Fruit fly (Drosophila melanogaster) Kc167 (cell line): ENCODE measurements around the gene dmt.

ENCODE experiments used
- Myc ChIP-seq: fragments of >200 bp; optimal IDR thresholded peaks from 2 replicates; lab custom pipeline; 2017; ENCODE audit warnings: missing external identifiers
- Sin3A ChIP-seq: fragments of >200 bp; optimal IDR thresholded peaks from 2 replicates; lab custom pipeline; 2018; ENCODE audit warnings: missing external identifiers
- h ChIP-seq: fragments of >200 bp; optimal IDR thresholded peaks from 3 replicates; lab custom pipeline; 2018; ENCODE audit warnings: missing external identifiers
- insv ChIP-seq: fragments of >200 bp; optimal IDR thresholded peaks from 3 replicates; lab custom pipeline; 2018; ENCODE audit warnings: missing external identifiers
- psq ChIP-seq: fragments of >200 bp; optimal IDR thresholded peaks from 2 replicates; lab custom pipeline; 2017; ENCODE audit warnings: missing external identifiers
- ttk ChIP-seq: sonication (Bioruptor generic); optimal IDR thresholded peaks from 2 replicates; lab custom pipeline; 2017; ENCODE audit warnings: missing external identifiers

The dmt gene

dm6 chr3R:9694999-9695398 lies 15.9 kb upstream of the dmt start:
- TF ChIP-seq insv (lab: Kevin White, UChicago): no peak
- TF ChIP-seq ttk (lab: Kevin White, UChicago): no peak
- TF ChIP-seq Sin3A (lab: Kevin White, UChicago): no peak
- TF ChIP-seq h (lab: Kevin White, UChicago): no peak
- TF ChIP-seq Myc (lab: Kevin White, UChicago): no peak
- no peak for TF ChIP-seq psq (lab: Kevin White, UChicago)

dm6 chr3R:9700513-9700912 lies 10.4 kb upstream of the dmt start:
- no peak for TF ChIP-seq Myc (lab: Kevin White, UChicago)
- TF ChIP-seq Sin3A (lab: Kevin White, UChicago): no peak

DNA sequence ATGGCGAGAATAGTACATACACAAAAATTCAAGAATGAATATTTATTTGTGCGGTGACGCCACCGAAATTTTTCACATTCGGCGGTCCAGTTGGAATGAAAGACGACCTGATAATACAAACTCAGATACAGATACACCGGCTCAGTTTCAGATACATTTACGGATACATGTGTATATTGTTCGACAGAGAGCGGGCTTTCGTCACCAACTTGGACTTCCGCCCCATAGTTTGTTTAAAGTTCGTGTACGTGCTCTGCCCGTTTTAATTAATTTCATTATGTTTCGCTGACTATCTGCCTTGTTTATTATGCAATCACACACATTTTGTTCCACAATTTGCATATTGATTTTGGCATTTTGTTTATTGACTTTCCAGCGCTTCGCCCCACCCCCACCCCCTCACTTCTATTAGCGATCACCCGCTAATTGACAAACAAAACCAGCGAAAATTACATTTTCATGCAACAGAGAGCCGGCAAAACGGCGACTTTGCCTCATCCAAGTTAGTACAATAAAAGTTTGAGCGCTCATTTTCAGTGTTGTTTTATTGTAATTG lies 9.7 kb upstream of the dmt start:
- TF ChIP-seq ttk (lab: Kevin White, UChicago) (no peak), insv (lab: Kevin White, UChicago) (no peak), Sin3A (lab: Kevin White, UChicago) (no peak), psq (lab: Kevin White, UChicago) (no peak), Myc (lab: Kevin White, UChicago) (no peak), h (lab: Kevin White, UChicago) (no peak)

DNA sequence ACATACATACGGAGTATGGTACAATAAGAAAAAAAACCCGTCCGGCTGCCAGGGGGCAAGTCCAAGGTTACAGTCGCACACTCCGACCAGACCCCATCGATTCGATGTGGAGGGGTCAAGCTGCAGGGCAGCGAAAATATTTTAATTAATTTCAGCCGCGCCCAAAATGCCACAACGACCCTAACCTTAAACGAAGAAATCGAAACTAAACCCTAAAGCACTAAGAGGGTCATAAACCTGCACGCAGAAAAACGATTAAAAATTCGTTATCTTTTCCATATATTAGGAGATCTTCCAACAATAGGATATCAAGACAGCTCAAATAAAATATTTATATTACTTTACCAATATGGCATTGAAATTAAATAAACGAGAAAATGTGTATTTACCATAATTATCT lies 9.0 kb upstream of the dmt start:
- TF ChIP-seq Myc (lab: Kevin White, UChicago): no peak
- no peak for TF ChIP-seq h (lab: Kevin White, UChicago)

DNA sequence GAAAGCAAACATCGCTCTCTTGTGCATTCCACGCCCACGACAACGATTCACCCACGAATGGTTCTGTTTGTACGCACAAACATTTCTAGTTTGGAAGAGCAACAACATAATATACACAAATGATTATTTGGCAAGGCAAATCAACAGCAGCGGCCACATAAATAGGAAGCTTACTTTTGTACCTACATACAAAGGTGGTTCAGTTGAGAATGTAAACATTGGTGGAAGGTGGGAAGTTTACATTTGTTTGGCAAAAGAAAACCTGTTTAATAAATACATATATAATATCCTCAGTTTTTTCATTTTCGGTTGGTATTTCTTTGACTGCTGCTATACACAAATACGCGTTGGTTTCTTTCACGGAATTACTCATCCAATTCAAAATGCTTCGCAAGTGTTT lies 8.4 kb upstream of the dmt start:
- TF ChIP-seq Myc (lab: Kevin White, UChicago): no peak
- TF ChIP-seq ttk (lab: Kevin White, UChicago): no peak
- no peak for TF ChIP-seq insv (lab: Kevin White, UChicago)
- no peak for TF ChIP-seq psq (lab: Kevin White, UChicago)
- no peak for TF ChIP-seq Sin3A (lab: Kevin White, UChicago)
- TF ChIP-seq h (lab: Kevin White, UChicago): no peak

DNA sequence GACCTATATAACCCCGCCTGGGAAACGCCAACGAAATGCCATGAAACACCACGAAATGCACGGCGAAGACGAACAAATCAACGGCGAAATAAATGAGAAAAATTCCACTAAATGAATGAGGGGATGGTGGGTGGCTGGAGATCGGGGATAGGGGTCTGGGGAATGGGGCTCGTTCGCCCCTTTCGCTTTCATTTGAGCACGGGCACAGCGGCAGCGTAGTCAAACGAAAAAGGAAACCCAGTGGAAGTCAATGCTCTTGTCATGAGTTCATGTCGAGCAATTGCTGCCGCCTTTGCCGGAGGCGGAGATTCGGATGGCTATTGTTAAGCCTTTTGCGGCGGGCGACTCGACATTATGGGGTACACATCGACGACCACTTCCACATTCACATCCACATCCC lies 7.7 kb upstream of the dmt start:
- no peak for TF ChIP-seq Sin3A (lab: Kevin White, UChicago)
- TF ChIP-seq insv (lab: Kevin White, UChicago): no peak
- no peak for TF ChIP-seq Myc (lab: Kevin White, UChicago)
- no peak for TF ChIP-seq psq (lab: Kevin White, UChicago)
- TF ChIP-seq ttk (lab: Kevin White, UChicago): no peak
- no peak for TF ChIP-seq h (lab: Kevin White, UChicago)

DNA sequence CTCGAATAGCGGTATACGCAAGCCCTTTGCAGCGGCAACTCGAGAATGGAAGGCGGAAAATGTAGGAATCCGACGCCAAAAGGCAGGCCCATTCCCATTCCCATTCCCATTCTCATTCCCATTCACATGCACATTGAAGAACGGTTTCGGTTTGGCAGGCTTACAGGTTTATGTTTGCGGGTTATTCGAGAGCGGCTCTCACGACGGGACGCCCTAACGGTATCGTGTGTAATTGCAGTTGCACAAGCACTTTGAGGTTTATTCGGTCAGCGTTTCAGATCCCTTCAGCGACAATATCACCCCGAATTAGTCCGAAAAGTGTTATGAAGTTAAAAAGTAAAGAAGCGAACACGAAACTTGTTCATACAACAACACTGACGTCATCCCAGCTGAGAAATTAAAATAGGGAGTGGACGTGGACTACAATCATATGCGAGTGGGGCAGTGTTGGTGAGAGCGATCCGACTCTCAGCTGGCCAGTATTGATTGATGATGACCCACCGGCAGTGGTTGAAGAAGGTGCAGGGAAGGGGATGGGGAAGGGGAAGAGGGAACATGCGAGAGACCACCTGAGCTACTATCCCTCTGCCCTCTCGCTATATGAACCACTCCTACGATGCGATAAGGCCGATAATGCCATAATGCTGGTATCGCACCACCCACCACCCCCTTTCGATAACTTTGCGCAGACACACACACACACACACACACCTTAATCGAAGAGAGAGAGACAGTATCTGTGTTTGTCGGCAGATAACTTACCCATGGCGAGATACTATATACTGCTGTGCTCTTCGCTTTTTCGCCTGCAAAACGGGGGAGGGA lies 6.5 kb upstream of the dmt start:
- TF ChIP-seq psq (lab: Kevin White, UChicago) (no peak), insv (lab: Kevin White, UChicago) (no peak), Sin3A (lab: Kevin White, UChicago) (no peak), h (lab: Kevin White, UChicago) (no peak), Myc (lab: Kevin White, UChicago) (no peak), ttk (lab: Kevin White, UChicago) (no peak)

dm6 chr3R:9705008-9705628 lies 5.8 kb upstream of the dmt start, which contains the start of gene Unc-115a:
Gene Unc-115a (minus strand): TSS chr3R:9705417.
- TF ChIP-seq ttk (lab: Kevin White, UChicago) (no peak), Myc (lab: Kevin White, UChicago) (no peak), h (lab: Kevin White, UChicago) (no peak), psq (lab: Kevin White, UChicago) (no peak), Sin3A (lab: Kevin White, UChicago) (no peak), insv (lab: Kevin White, UChicago) (no peak)

DNA sequence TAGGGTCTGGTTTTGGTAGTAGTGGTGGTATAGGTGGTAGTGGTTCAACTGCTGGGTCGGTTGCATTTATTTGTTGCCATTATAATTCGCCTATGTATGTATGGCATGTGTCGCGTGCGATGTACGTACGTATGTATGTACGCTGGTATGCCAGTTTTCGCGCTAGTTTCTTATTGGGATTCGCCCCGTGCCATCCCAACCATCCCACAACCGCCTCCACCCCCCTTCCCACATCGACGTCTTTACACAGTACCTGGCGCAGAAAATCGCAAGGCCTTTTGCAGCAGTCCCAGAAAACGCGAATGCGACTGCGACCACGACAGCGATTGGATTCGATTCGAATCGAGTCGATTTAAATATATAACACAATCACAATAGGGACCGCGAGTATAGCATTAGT lies 714 bp upstream of the dmt start:
- TF ChIP-seq psq (lab: Kevin White, UChicago) (no peak), ttk (lab: Kevin White, UChicago) (no peak), Sin3A (lab: Kevin White, UChicago) (no peak)

dm6 chr3R:9725121-9725956 lies 14.4 kb downstream of the dmt start, which contains the start of gene hyd:
Gene hyd (minus strand): TSS chr3R:9725615.
- TF ChIP-seq Sin3A (lab: Kevin White, UChicago) (no peak), insv (lab: Kevin White, UChicago) (no peak), Myc (lab: Kevin White, UChicago) (no peak), h (lab: Kevin White, UChicago) (no peak), ttk (lab: Kevin White, UChicago) (no peak), psq (lab: Kevin White, UChicago) (no peak)

- TF ChIP-seq insv (lab: Kevin White, UChicago) (no peak), Sin3A (lab: Kevin White, UChicago) (no peak), Myc (lab: Kevin White, UChicago) (no peak), ttk (lab: Kevin White, UChicago) (no peak), h (lab: Kevin White, UChicago) (no peak)
Measured at dm6 chr3R:9730784-9731183, 19.8 kb downstream of the dmt start, which contains the start of gene FoxP. Gene FoxP (minus strand): TSS chr3R:9730872.
